Worm (Caenorhabditis elegans): Measurements from ENCODE around the gene sre-52.

- no peak for TF ChIP-seq ama-1 (optimal IDR thresholded peaks at IDR 0.05)
- TF ChIP-seq pat-9 (tag; optimal IDR thresholded peaks at IDR 0.05) = no peak
- no peak for TF ChIP-seq pha-4 (tag; optimal IDR thresholded peaks at IDR 0.05)
- no peak for TF ChIP-seq dmd-4 (tag; optimal IDR thresholded peaks at IDR 0.05; ENCODE audit: borderline replicate concordance)
- TF ChIP-seq fkh-10 (GFP tag; optimal IDR thresholded peaks at IDR 0.05) = no peak
- TF ChIP-seq ceh-19 (GFP tag; optimal IDR thresholded peaks at IDR 0.05) = no peak
- no peak for TF ChIP-seq F13H6.1 (tag; optimal IDR thresholded peaks at IDR 0.05)
- no peak for TF ChIP-seq unc-55 (GFP tag; optimal IDR thresholded peaks at IDR 0.05)
- no peak for TF ChIP-seq K09A11.1 (tag; optimal IDR thresholded peaks at IDR 0.05; ENCODE audit: insufficient read depth)
- no peak for TF ChIP-seq sdc-2 (tag; optimal IDR thresholded peaks at IDR 0.05)
- no peak for TF ChIP-seq tbx-2 (tag; optimal IDR thresholded peaks at IDR 0.05)
- no peak for TF ChIP-seq elt-2 (tag; optimal IDR thresholded peaks at IDR 0.05)
- no peak for TF ChIP-seq unc-42 (tag; optimal IDR thresholded peaks at IDR 0.05)
These were observed 11.4 kb upstream of the sre-52 start, which contains the start of gene sre-56 for ce11 chrII:12324159-12324558.

All from whole organism, late embryonic.